Worm (Caenorhabditis elegans) whole organism, young adult: ENCODE results near the gene W01D2.1.

Experiments
- B0019.2 ChIP-seq: fragments of 200-800 bp; sonication (Bioruptor generic); conservative IDR thresholded peaks from 2 replicates; pipeline ENCODE4 v1.3.6; 2022; ENCODE audit warnings: missing genetic modification reagents, missing genetic modification characterization, missing compliant biosample characterization
- B0336.3 ChIP-seq: fragments of 200-800 bp; sonication (Bioruptor generic); IDR thresholded peaks from 2 replicates; pipeline ENCODE4 v1.3.6; 2022; ENCODE audit warnings: missing genetic modification characterization, missing compliant biosample characterization
- C06A6.2 ChIP-seq: fragments of 200-800 bp; sonication (Bioruptor generic); conservative IDR thresholded peaks from 2 replicates; pipeline ENCODE4 v1.3.6; 2022; ENCODE audit warnings: missing genetic modification characterization, missing compliant biosample characterization
- C17E4.6 ChIP-seq: fragments of 200-800 bp; sonication (Bioruptor generic); IDR thresholded peaks from 2 replicates; pipeline ENCODE4 v1.3.6; 2022; ENCODE audit warnings: missing genetic modification reagents, missing genetic modification characterization, missing compliant biosample characterization
- D2030.7 ChIP-seq: fragments of 200-800 bp; sonication (Bioruptor generic); IDR thresholded peaks from 2 replicates; pipeline ENCODE4 v1.3.6; 2022; ENCODE audit warnings: missing genetic modification reagents, missing genetic modification characterization, missing compliant biosample characterization
- F10E7.11 ChIP-seq: sonication (generic microtip); optimal IDR thresholded peaks from 2 replicates; lab custom pipeline; 2017; ENCODE audit warnings: mild to moderate bottlenecking, missing genetic modification characterization, moderate library complexity, missing compliant biosample characterization
- K11D2.4 ChIP-seq: fragments of 200-800 bp; sonication (Bioruptor generic); IDR thresholded peaks from 2 replicates; pipeline ENCODE4 v1.3.6; 2022; ENCODE audit warnings: missing genetic modification reagents, missing genetic modification characterization, missing compliant biosample characterization
- K12H6.12 ChIP-seq: fragments of 200-800 bp; sonication (Bioruptor generic); optimal IDR thresholded peaks from 2 replicates; lab custom pipeline; 2018; ENCODE audit warnings: mild to moderate bottlenecking, missing genetic modification characterization, missing compliant biosample characterization
- T07F8.4 ChIP-seq: sonication (generic microtip); optimal IDR thresholded peaks from 2 replicates; lab custom pipeline; 2016; ENCODE audit warnings: mild to moderate bottlenecking, missing genetic modification characterization, moderate library complexity, missing compliant biosample characterization
- T26A5.8 ChIP-seq: sonication (generic microtip); optimal IDR thresholded peaks from 2 replicates; lab custom pipeline; 2016; ENCODE audit warnings: missing genetic modification characterization, missing compliant biosample characterization
- Y53F4B.3 ChIP-seq: fragments of 200-800 bp; sonication (Bioruptor generic); IDR thresholded peaks from 2 replicates; pipeline ENCODE4 v1.3.6; 2022; ENCODE audit warnings: missing genetic modification reagents, missing genetic modification characterization, missing compliant biosample characterization
- Y79H2A.3 ChIP-seq: fragments of 200-800 bp; sonication (Bioruptor generic); conservative IDR thresholded peaks from 2 replicates; pipeline ENCODE4 v1.3.6; 2022; ENCODE audit warnings: missing genetic modification reagents, missing genetic modification characterization, missing compliant biosample characterization
- Y95B8A.8 ChIP-seq: fragments of 200-800 bp; sonication (Bioruptor generic); IDR thresholded peaks from 2 replicates; pipeline ENCODE4 v1.3.6; 2022; ENCODE audit warnings: missing genetic modification reagents, missing genetic modification characterization, missing compliant biosample characterization
- ZK185.1 ChIP-seq: sonication (generic microtip); optimal IDR thresholded peaks from 2 replicates; lab custom pipeline; 2016; ENCODE audit warnings: mild to moderate bottlenecking, missing genetic modification characterization, missing compliant biosample characterization; ENCODE audit not compliant: poor library complexity, severe bottlenecking
- akir-1 ChIP-seq: fragments of 200-800 bp; sonication (Bioruptor generic); optimal IDR thresholded peaks from 2 replicates; lab custom pipeline; 2018; ENCODE audit warnings: mild to moderate bottlenecking, missing genetic modification characterization, moderate library complexity, missing compliant biosample characterization
- aptf-2 ChIP-seq: fragments of 200-800 bp; sonication (Bioruptor generic); conservative IDR thresholded peaks from 2 replicates; pipeline ENCODE4 v1.3.6; 2022; ENCODE audit warnings: missing genetic modification reagents, missing genetic modification characterization, missing compliant biosample characterization
- aptf-3 ChIP-seq: fragments of 200-800 bp; sonication (Bioruptor generic); IDR thresholded peaks from 2 replicates; pipeline ENCODE4 v1.3.6; 2022; ENCODE audit warnings: missing genetic modification characterization, missing compliant biosample characterization
- atf-7 ChIP-seq: sonication (generic microtip); optimal IDR thresholded peaks from 2 replicates; lab custom pipeline; 2017; ENCODE audit warnings: mild to moderate bottlenecking, missing genetic modification characterization, missing compliant biosample characterization
- ceh-40 ChIP-seq: fragments of 200-800 bp; sonication (Bioruptor generic); IDR thresholded peaks from 2 replicates; pipeline ENCODE4 v1.3.6; 2022; ENCODE audit warnings: missing genetic modification characterization, missing compliant biosample characterization
- ceh-79 ChIP-seq: sonication (generic microtip); optimal IDR thresholded peaks from 2 replicates; lab custom pipeline; 2017; ENCODE audit warnings: mild to moderate bottlenecking, missing genetic modification characterization, missing compliant biosample characterization
- dpff-1 ChIP-seq: sonication (generic microtip); optimal IDR thresholded peaks from 2 replicates; lab custom pipeline; 2017; ENCODE audit warnings: mild to moderate bottlenecking, missing genetic modification characterization, missing compliant biosample characterization
- dpl-1 ChIP-seq: fragments of 150-350 bp; optimal IDR thresholded peaks from 2 replicates; lab custom pipeline; 2014; ENCODE audit warnings: missing biosample characterization, missing genetic modification reagents, missing genetic modification characterization
- egl-18 ChIP-seq: fragments of 200-800 bp; sonication (Bioruptor generic); IDR thresholded peaks from 2 replicates; pipeline ENCODE4 v1.3.6; 2022; ENCODE audit warnings: missing genetic modification reagents, missing genetic modification characterization, missing compliant biosample characterization
- egrh-3 ChIP-seq: fragments of 200-800 bp; sonication (Bioruptor generic); IDR thresholded peaks from 2 replicates; pipeline ENCODE4 v1.3.6; 2022; ENCODE audit warnings: missing genetic modification reagents, missing genetic modification characterization, missing compliant biosample characterization
- hlh-26 ChIP-seq: fragments of 200-800 bp; sonication (Bioruptor generic); conservative IDR thresholded peaks from 2 replicates; pipeline ENCODE4 v1.3.6; 2022; ENCODE audit warnings: missing genetic modification reagents, missing genetic modification characterization, missing compliant biosample characterization
- hmg-1.2 ChIP-seq: fragments of 200-800 bp; sonication (Bioruptor generic); IDR thresholded peaks from 2 replicates; pipeline ENCODE4 v1.3.6; 2022; ENCODE audit warnings: missing genetic modification reagents, missing genetic modification characterization, missing compliant biosample characterization
- hrde-1 ChIP-seq: sonication (generic microtip); optimal IDR thresholded peaks from 2 replicates; lab custom pipeline; 2016; ENCODE audit warnings: missing genetic modification characterization, mild to moderate bottlenecking, missing compliant biosample characterization, moderate library complexity, missing genotype, missing genetic modification reagents, borderline replicate concordance
- lag-1 ChIP-seq: fragments of 200-800 bp; sonication (Bioruptor generic); IDR thresholded peaks from 2 replicates; pipeline ENCODE4 v1.3.6; 2022; ENCODE audit warnings: missing genetic modification reagents, missing genetic modification characterization, missing compliant biosample characterization
- lir-1 ChIP-seq: fragments of 200-800 bp; sonication (Bioruptor generic); conservative IDR thresholded peaks from 2 replicates; pipeline ENCODE4 v1.3.6; 2022; ENCODE audit warnings: missing genetic modification reagents, missing genetic modification characterization, missing compliant biosample characterization
- lsy-27 ChIP-seq: sonication (generic microtip); optimal IDR thresholded peaks from 2 replicates; lab custom pipeline; 2017; ENCODE audit warnings: missing genetic modification characterization, mild to moderate bottlenecking, missing compliant biosample characterization, antibody characterized with exemption, missing genotype, borderline replicate concordance; ENCODE audit not compliant: insufficient read depth
- madf-6 ChIP-seq: fragments of 200-800 bp; sonication (Bioruptor generic); IDR thresholded peaks from 2 replicates; pipeline ENCODE4 v1.3.6; 2022; ENCODE audit warnings: missing genetic modification reagents, missing genetic modification characterization, missing compliant biosample characterization
- mes-4 ChIP-seq: sonication (generic microtip); optimal IDR thresholded peaks from 2 replicates; lab custom pipeline; 2016; ENCODE audit warnings: missing genotype, missing genetic modification characterization, missing compliant biosample characterization
- nfya-1 ChIP-seq: sonication (generic microtip); optimal IDR thresholded peaks from 2 replicates; lab custom pipeline; 2017; ENCODE audit warnings: antibody characterized with exemption, missing compliant biosample characterization, missing genetic modification characterization, borderline replicate concordance; ENCODE audit not compliant: insufficient read depth
- nfya-2 ChIP-seq: fragments of 200-800 bp; sonication (Bioruptor generic); IDR thresholded peaks from 2 replicates; pipeline ENCODE4 v1.3.6; 2022; ENCODE audit warnings: missing genetic modification reagents, missing genetic modification characterization, missing compliant biosample characterization
- nhr-80 ChIP-seq: sonication (generic microtip); optimal IDR thresholded peaks from 2 replicates; lab custom pipeline; 2016; ENCODE audit warnings: missing genetic modification characterization, missing compliant biosample characterization
- nhr-90 ChIP-seq: sonication (generic microtip); optimal IDR thresholded peaks from 2 replicates; lab custom pipeline; 2016; ENCODE audit warnings: missing genotype, mild to moderate bottlenecking, missing genetic modification characterization, missing compliant biosample characterization
- rcor-1 ChIP-seq: fragments of 200-800 bp; sonication (Bioruptor generic); IDR thresholded peaks from 2 replicates; pipeline ENCODE4 v1.3.6; 2022; ENCODE audit warnings: missing genetic modification reagents, missing genetic modification characterization, missing compliant biosample characterization
- sdz-38 ChIP-seq: sonication (generic microtip); optimal IDR thresholded peaks from 2 replicates; lab custom pipeline; 2016; ENCODE audit warnings: missing genotype, missing genetic modification characterization, missing compliant biosample characterization
- sea-2 ChIP-seq: fragments of 200-800 bp; sonication (Bioruptor generic); IDR thresholded peaks from 2 replicates; pipeline ENCODE4 v1.3.6; 2022; ENCODE audit warnings: missing genetic modification characterization, missing compliant biosample characterization
- snpc-3.4 ChIP-seq: sonication (generic microtip); optimal IDR thresholded peaks from 2 replicates; lab custom pipeline; 2017; ENCODE audit warnings: missing genetic modification characterization, mild to moderate bottlenecking, missing compliant biosample characterization, antibody characterized with exemption, moderate library complexity, missing genotype, missing genetic modification reagents
- unc-130 ChIP-seq: sonication (generic microtip); optimal IDR thresholded peaks from 2 replicates; lab custom pipeline; 2016; ENCODE audit warnings: missing genetic modification reagents, missing genetic modification characterization, missing compliant biosample characterization
- unc-62 ChIP-seq: fragments of 150-350 bp; optimal IDR thresholded peaks from 2 replicates; lab custom pipeline; 2014; ENCODE audit warnings: missing biosample characterization, missing genetic modification reagents, missing genetic modification characterization
- ztf-28 ChIP-seq: fragments of 200-800 bp; sonication (Bioruptor generic); IDR thresholded peaks from 2 replicates; pipeline ENCODE4 v1.3.6; 2022; ENCODE audit warnings: missing genetic modification reagents, missing genetic modification characterization, missing compliant biosample characterization
- ztf-6 ChIP-seq: fragments of 200-800 bp; sonication (Bioruptor generic); IDR thresholded peaks from 2 replicates; pipeline ENCODE4 v1.3.6; 2022; ENCODE audit warnings: missing genetic modification reagents, missing genetic modification characterization, missing compliant biosample characterization

W01D2.1 gene

DNA sequence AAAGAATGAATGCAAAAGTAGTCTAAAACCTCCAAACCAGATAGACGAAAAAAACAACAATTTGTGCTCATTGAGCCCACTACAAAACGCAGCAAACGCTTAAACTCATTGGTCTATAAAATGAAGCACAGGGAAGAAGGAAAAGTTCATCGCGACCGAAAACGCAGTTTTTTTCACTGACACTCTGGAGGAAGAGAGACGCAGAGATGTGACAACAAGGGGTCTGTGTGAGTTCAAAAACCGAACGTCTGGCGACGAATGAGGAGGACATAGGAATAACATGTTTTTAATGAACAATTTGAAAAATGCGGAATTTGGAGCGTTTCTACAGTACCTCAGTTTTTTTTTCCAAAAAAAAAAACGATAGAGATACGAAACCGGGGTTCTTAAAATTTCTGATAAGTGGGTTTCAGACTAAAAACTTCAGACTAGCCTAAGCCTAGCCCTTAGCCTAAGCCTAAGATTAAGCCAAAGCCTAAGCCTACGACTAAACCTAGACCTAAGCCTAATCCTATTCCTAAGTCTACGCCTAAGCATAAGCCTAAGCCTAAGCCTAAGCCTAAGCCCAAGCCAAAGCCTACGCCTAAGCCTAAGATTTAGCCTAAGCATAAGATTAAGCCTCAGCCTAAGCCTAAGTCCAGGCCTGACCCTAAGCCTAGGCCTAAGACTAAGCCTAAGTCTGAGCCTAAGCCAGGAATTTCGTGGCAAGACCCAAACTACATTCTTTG, 4.1 kb downstream of the W01D2.1 start:
- TF ChIP-seq unc-130 (GFP tag; lab: Kevin White, UChicago) (no peak), egrh-3 (GFP tag; lab: Robert Waterston, UW) (no peak), Y79H2A.3 (no peak), hmg-1.2 (GFP tag; lab: Robert Waterston, UW) (peak; percentile 25; the same call in 1 of the 2 replicates), C17E4.6 (GFP tag; lab: Robert Waterston, UW) (no peak), nhr-80 (tag; lab: Kevin White, UChicago) (peak; percentile 32), K11D2.4 (GFP tag; lab: Robert Waterston, UW) (no peak)
- TF ChIP-seq, all 124 proteins: peak for 2

- no peak for TF ChIP-seq unc-62 (GFP tag; lab: Kevin White, UChicago)
- peak; percentile 16 for TF ChIP-seq nhr-80 (tag; lab: Kevin White, UChicago)
- TF ChIP-seq lsy-27, result no peak
Measured at ce11 chrII:14820460-14820859, 5.1 kb downstream of the W01D2.1 start.

DNA sequence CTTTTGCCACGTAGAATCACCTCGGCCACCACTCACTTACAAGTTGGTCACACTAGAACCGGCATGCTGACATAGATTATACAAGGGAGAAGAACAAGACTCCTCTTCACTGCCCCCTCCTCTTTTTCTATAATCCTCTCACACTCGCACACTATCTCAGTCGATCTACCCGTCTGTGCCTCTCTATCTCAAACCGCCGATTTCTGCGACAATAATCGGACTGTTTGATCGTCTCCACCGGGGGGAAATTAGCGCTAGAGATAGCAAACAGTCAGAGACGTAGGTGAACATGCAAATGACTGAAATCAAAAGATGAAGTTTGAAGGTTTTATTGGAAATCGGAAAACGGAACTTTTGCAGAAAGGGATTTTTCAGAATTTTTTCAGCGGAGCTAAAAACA, 7.1 kb downstream of the W01D2.1 start:
- TF ChIP-seq nfya-2, result no peak
- TF ChIP-seq nhr-80 (tag; lab: Kevin White, UChicago), result peak; percentile 92
- no peak for TF ChIP-seq dpff-1 (tag; lab: Kevin White, UChicago)
- TF ChIP-seq akir-1, result no peak
- no peak for TF ChIP-seq nhr-90 (tag; lab: Kevin White, UChicago)
- TF ChIP-seq aptf-3 (GFP tag; lab: Robert Waterston, UW), result no peak
- no peak for TF ChIP-seq unc-130 (GFP tag; lab: Kevin White, UChicago)
- no peak for TF ChIP-seq ztf-6 (GFP tag; lab: Robert Waterston, UW)
- TF ChIP-seq lag-1 (GFP tag; lab: Robert Waterston, UW), result no peak
- TF ChIP-seq C17E4.6 (GFP tag; lab: Robert Waterston, UW), result no peak
- 0 out of 2 replicates have a peak, but pooled peaks have one; percentile 18 for TF ChIP-seq B0336.3 (GFP tag; lab: Robert Waterston, UW)
- no peak for TF ChIP-seq sea-2
- no peak for TF ChIP-seq egl-18
- TF ChIP-seq ztf-28 (GFP tag; lab: Robert Waterston, UW), result no peak
- no peak for TF ChIP-seq Y95B8A.8
- TF ChIP-seq snpc-3.4, result no peak
- TF ChIP-seq aptf-2 (GFP tag; lab: Robert Waterston, UW), result no peak
- TF ChIP-seq ceh-79 (tag; lab: Kevin White, UChicago), result no peak
- TF ChIP-seq D2030.7 (GFP tag; lab: Robert Waterston, UW), result no peak
- TF ChIP-seq T07F8.4 (tag; lab: Kevin White, UChicago), result no peak
- no peak for TF ChIP-seq Y53F4B.3 (GFP tag; lab: Robert Waterston, UW)
- TF ChIP-seq B0019.2 (GFP tag; lab: Robert Waterston, UW), result no peak
- no peak for TF ChIP-seq hlh-26 (GFP tag; lab: Robert Waterston, UW)
- no peak for TF ChIP-seq T26A5.8 (tag; lab: Kevin White, UChicago)
- no peak for TF ChIP-seq hrde-1 (tag; lab: Kevin White, UChicago)
- no peak for TF ChIP-seq K12H6.12
- no peak for TF ChIP-seq F10E7.11 (tag; lab: Kevin White, UChicago)
- TF ChIP-seq lir-1 (GFP tag; lab: Robert Waterston, UW), result no peak
- TF ChIP-seq C06A6.2, result no peak
- TF ChIP-seq rcor-1 (GFP tag; lab: Robert Waterston, UW), result peak; percentile 45
- no peak for TF ChIP-seq sdz-38 (tag; lab: Kevin White, UChicago)
- TF ChIP-seq mes-4, result no peak
- TF ChIP-seq ZK185.1 (tag; lab: Kevin White, UChicago), result no peak
- no peak for TF ChIP-seq ceh-40
- no peak for TF ChIP-seq atf-7 (tag; lab: Kevin White, UChicago)
- TF ChIP-seq dpl-1 (GFP tag; lab: Kevin White, UChicago), result no peak
- no peak for TF ChIP-seq nfya-1 (tag; lab: Kevin White, UChicago)
- TF ChIP-seq madf-6, result no peak
